Worm (Caenorhabditis elegans) whole organism, midembryonic: ENCODE measurements around the gene arx-5.

Experiments used
- ref-1 ChIP-seq: fragments of 200-800 bp; sonication (Bioruptor generic); conservative IDR thresholded peaks from 2 replicates; pipeline ENCODE4 v1.3.6; 2022; ENCODE audit warnings: missing genetic modification reagents, missing genetic modification characterization, missing compliant biosample characterization
- tab-1 ChIP-seq: fragments of 200-800 bp; sonication (Bioruptor generic); IDR thresholded peaks from 2 replicates; pipeline ENCODE4 v1.3.6; 2022; ENCODE audit warnings: missing genetic modification characterization, missing compliant biosample characterization
- ztf-23 ChIP-seq: fragments of 200-800 bp; sonication (Bioruptor generic); IDR thresholded peaks from 2 replicates; pipeline ENCODE4 v1.3.6; 2022; ENCODE audit warnings: missing genetic modification reagents, missing genetic modification characterization, missing compliant biosample characterization
- ztf-29 ChIP-seq: fragments of 200-800 bp; sonication (Bioruptor generic); IDR thresholded peaks from 2 replicates; pipeline ENCODE4 v1.3.6; 2022; ENCODE audit warnings: missing genetic modification reagents, missing genetic modification characterization, missing compliant biosample characterization

DNA sequence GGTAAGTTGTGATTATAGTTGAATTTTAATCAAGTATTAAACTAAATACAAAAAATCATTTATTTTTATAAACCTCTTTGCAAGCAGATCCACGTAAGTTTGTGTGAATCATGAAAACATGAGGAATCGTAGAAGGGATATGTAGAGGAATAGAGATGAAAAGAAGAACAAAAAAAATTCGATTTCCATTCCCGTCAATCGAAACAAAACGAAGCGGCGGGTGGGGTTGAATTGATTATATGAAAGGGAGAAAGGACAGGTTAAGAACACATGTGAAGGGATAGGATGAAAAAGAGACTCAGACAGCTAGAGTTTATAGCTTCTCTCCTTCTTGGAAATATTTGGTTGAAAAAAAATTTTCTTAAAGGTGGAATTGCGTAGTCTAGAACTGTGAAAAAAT, 42.2 kb upstream of the arx-5 start:
- no peak for TF ChIP-seq ref-1 (GFP tag; lab: Robert Waterston, UW)
- no peak for TF ChIP-seq ztf-23
- TF ChIP-seq ztf-29, result no peak
- TF ChIP-seq tab-1 (GFP tag; lab: Robert Waterston, UW), result no peak
